Worm (Caenorhabditis elegans): ENCODE results near the gene vha-1.
A peak's percentile ranks its signal among the peaks of the same experiment; 100 is the strongest.

- TF ChIP-seq ama-1 (optimal IDR thresholded peaks at IDR 0.05) (peak; percentile 29), aly-2 (tag; optimal IDR thresholded peaks at IDR 0.05) (no peak), zag-1 (tag; optimal IDR thresholded peaks at IDR 0.05) (no peak), nhr-25 (tag; optimal IDR thresholded peaks at IDR 0.05) (no peak), eor-1 (tag; optimal IDR thresholded peaks at IDR 0.05) (no peak), ZK546.5 (tag; optimal IDR thresholded peaks at IDR 0.05) (no peak), pqm-1 (tag; optimal IDR thresholded peaks at IDR 0.05) (no peak), nhr-23 (tag; optimal IDR thresholded peaks at IDR 0.05) (no peak), elt-2 (tag; optimal IDR thresholded peaks at IDR 0.05) (no peak), nhr-76 (tag; optimal IDR thresholded peaks at IDR 0.05) (no peak), egl-27 (tag; optimal IDR thresholded peaks at IDR 0.05) (no peak), egl-5 (tag; optimal IDR thresholded peaks at IDR 0.05) (no peak), nhr-12 (tag; optimal IDR thresholded peaks at IDR 0.05) (no peak), nhr-28 (tag; optimal IDR thresholded peaks at IDR 0.05) (no peak)
Measured at ce11 chrIII:9764718-9765117, 16.3 kb upstream of the vha-1 start.
